Worm (Caenorhabditis elegans): ENCODE results near the gene math-25.
"Not testable (repeated sequence)": the region's sequence is repeated elsewhere in the genome, so short reads cannot be mapped to it uniquely, and the experiment has no call there.

Gene math-25

ce11 chrII:1852503-1852902, 43.4 kb upstream of the math-25 start, which contains the start of gene C52E2.2:
C52E2.2 (plus strand) TSS chrII:1852803.
- no peak for TF ChIP-seq lin-15B (tag; optimal IDR thresholded peaks at IDR 0.05)
- TF ChIP-seq lin-39 (tag; optimal IDR thresholded peaks at IDR 0.05), result no peak
- TF ChIP-seq nhr-47 (tag; optimal IDR thresholded peaks at IDR 0.05), result no peak
- TF ChIP-seq alr-1 (tag; optimal IDR thresholded peaks at IDR 0.05; ENCODE audit: borderline replicate concordance), result no peak
- TF ChIP-seq sox-4 (tag; optimal IDR thresholded peaks at IDR 0.05), result no peak

ce11 chrII:1854094-1854493, 41.8 kb upstream of the math-25 start, which contains the start of gene fbxb-95:
fbxb-95 (plus strand) TSS chrII:1854394.
- not testable (repeated sequence) for TF ChIP-seq fkh-10 (GFP tag; optimal IDR thresholded peaks at IDR 0.05); ztf-4 (tag; optimal IDR thresholded peaks at IDR 0.05); lir-3 (tag; optimal IDR thresholded peaks at IDR 0.05; ENCODE audit: poor library complexity)

- TF ChIP-seq efl-1 (optimal IDR thresholded peaks at IDR 0.05) (peak; percentile 34 to 64), efl-1 (GFP tag; optimal IDR thresholded peaks at IDR 0.05 in 1 of 2) (peak; percentile 38 to 91), dpl-1 (GFP tag; optimal IDR thresholded peaks at IDR 0.05) (peak in 1 of 3 experiments; percentile 20)
Observed at ce11 chrII:1861285-1861793, 34.5 kb upstream of the math-25 start, which contains the start of gene C16C4.18. C16C4.18 (minus strand) TSS chrII:1861335.

- TF ChIP-seq nhr-85 (tag); unc-98 (GFP tag; IDR thresholded peaks at IDR 0.05); ceh-88 (GFP tag; IDR thresholded peaks at IDR 0.05): not testable (repeated sequence)
Observed at ce11 chrII:1862334-1862733, 33.5 kb upstream of the math-25 start, which contains the start of gene fbxb-98. fbxb-98 (plus strand) TSS chrII:1862634.

DNA sequence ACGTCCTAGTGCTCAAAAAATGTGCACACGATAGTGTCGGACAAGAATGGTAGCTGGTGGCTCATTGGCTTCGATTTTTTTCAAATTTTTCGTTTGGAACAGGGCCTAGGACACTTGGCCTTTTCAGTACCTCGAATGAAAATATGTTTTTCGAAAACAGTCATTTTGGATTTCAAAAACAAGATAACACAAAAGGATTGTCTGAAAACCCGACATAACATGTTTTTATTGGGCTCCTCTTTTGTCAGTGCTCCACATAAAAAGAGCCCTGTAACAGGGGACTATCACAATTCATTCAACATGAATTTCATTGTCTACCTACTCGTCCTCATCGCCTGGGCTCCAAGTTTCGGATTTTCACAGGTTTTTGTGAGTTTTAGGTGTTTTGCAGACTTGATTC, 31.6 kb upstream of the math-25 start, which contains the start of gene C16C4.17:
Gene C16C4.17 (plus strand): TSS at position 301 of the 400 bp plus-strand sequence.
- no peak for TF ChIP-seq tbx-2 (tag; optimal IDR thresholded peaks at IDR 0.05)
- TF ChIP-seq nhr-12 (tag; optimal IDR thresholded peaks at IDR 0.05), result no peak
- TF ChIP-seq mab-9 (GFP tag; IDR thresholded peaks at IDR 0.05), result no peak
- no peak for TF ChIP-seq efl-1 (optimal IDR thresholded peaks at IDR 0.05)
- peak in 1 of 2 experiments; percentile 32 for TF ChIP-seq efl-1 (GFP tag; optimal IDR thresholded peaks at IDR 0.05 in 1 of 2)

DNA sequence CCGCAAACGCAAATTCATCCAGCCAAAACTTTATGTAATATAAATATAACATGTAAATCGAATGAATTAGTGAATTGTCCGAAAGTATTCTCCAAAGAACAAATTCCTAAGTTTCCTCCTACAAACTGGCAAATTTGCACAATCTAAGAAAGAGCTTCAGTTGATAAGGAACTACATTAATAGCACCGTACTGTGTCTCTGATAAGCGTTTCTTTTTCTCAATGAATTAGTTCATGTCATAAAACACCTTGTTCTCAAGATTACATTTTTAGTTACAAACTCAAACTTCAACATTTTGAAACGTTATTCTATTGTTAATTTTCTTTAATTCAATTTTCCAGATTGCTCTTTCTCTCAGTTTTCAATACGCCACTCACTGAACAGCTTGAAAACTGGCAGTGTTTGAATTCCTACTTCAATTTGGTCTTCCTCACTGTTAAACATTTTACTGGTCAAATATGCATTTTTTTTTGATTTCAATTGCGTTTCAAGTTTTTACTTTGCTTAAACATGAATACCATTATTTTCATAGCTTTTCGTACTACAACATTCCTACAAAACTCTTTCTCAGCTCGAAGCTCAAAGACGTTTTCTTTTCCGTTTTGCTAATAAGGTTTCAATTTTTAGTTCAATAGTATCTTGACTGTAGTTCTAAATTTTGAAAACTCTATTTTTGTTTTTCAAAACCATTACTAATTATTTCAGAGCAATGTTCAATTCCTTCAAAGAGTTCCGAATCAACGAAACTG, 30.0 kb upstream of the math-25 start, which contains the start of gene math-15:
Gene math-15 (plus strand): TSS at position 699 of the 749 bp plus-strand sequence.
- peak; percentile 59 for TF ChIP-seq elt-2 (tag; optimal IDR thresholded peaks at IDR 0.05)
- TF ChIP-seq nhr-76 (tag; optimal IDR thresholded peaks at IDR 0.05), result no peak
- no peak for TF ChIP-seq efl-1 (optimal IDR thresholded peaks at IDR 0.05)
- TF ChIP-seq efl-1 (GFP tag; optimal IDR thresholded peaks at IDR 0.05 in 1 of 2), result peak in 1 of 2 experiments; percentile 79

DNA sequence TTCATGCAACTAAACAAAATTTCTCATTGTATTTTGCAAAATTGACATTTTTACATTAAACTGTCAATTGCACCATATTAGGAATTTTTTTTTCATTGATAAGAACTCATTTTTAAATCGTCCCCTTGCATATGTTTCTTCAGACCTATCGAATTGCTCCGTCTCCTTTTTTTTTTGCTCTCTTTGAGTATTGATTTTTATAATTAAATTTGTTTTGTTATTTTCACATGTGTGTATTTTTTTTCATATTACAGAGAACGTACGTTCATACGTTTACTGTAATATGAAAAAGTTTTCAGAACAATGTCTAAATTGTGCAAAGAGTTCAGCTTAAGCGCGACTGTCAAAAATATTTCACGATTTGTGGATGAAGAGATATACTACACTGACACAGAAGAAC, 26.7 kb upstream of the math-25 start, which contains the start of gene math-14:
Gene math-14 (plus strand): TSS at position 301 of the 400 bp plus-strand sequence.
- TF ChIP-seq nhr-77 (tag; optimal IDR thresholded peaks at IDR 0.05) (no peak), snu-23 (GFP tag; optimal IDR thresholded peaks at IDR 0.05) (no peak), swsn-7 (tag; optimal IDR thresholded peaks at IDR 0.05) (no peak), unc-98 (GFP tag; IDR thresholded peaks at IDR 0.05) (no peak)

DNA sequence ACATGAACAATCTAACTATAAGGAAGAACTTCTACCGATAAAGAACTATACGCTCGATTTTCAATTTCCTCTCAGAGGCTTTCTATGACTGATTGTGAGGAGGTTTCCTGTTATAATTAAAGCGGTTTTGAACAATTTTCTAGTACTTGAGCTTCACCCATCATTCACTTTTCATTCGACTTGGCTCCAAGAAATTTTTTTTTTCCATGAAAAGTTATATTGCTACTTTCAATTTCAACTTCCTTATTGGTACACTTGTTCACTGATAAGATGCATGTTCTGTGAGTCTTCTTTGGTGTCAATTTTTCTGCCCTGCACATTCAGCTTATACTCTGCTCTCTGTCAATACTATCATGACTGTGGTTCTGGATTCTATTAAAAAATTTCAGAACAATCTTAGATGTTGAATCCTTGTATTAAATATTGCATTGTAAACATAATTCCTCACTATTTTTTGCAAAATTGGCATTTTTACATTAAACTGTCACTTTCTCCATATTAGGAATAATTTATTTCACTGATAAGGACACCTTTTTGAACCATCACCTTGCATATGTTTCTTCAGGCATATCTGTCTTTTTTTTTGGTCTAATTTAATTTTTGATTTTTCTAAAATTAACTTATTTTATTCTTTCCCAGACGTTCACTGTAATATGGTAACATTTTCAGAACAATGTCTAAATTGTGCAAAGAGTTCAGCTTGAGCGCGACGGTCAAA, 24.8 kb upstream of the math-25 start, which contains the start of gene math-10:
Gene math-10 (plus strand): TSS at position 668 of the 718 bp plus-strand sequence.
- TF ChIP-seq zip-4 (GFP tag; optimal IDR thresholded peaks at IDR 0.05) (no peak), elt-2 (tag; optimal IDR thresholded peaks at IDR 0.05) (peak; percentile 33)

Measured in whole organism, L1 larva.